Worm (Caenorhabditis elegans): Measurements from ENCODE around the gene T26E4.7.

T26E4.7 gene

DNA sequence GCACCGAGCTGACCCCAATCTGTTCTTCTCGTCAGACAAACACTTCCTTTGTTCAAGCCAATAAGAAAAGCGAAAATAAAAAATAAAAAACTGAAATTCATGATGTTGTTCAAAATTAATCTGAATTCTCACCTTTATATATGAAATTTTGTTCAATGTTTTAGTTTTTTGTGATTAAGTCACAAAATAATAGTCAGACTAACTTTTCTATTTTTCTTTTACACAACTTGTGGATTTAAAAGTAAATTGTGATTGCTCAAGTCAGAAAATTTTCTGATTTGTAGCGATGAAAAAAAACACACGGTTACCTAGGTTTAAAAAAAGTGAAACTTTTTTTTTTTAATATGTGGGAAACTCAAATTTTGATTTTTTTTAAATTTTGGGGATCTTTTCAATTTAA lies 24.4 kb downstream of the T26E4.7 start, which contains the start of gene abf-3:
abf-3 (minus strand) TSS at position 101 of the 400 bp plus-strand sequence.
- TF ChIP-seq jun-1 (tag; optimal IDR thresholded peaks at IDR 0.05), result no peak
- no peak for TF ChIP-seq dmd-8 (GFP tag; IDR thresholded peaks at IDR 0.05)
- peak; percentile 18 for TF ChIP-seq aha-1 (tag)

ce11 chrV:15819983-15820382 lies 26.6 kb downstream of the T26E4.7 start, which contains the start of gene srbc-48:
TSS of gene srbc-48 (plus strand) at chrV:15820283.
- TF ChIP-seq aha-1 (tag) (peak; percentile 36), dmd-8 (GFP tag; IDR thresholded peaks at IDR 0.05) (no peak), cey-2 (tag; optimal IDR thresholded peaks at IDR 0.05; ENCODE audit: borderline replicate concordance, insufficient read depth) (no peak), hmg-1.1 (GFP tag; IDR thresholded peaks at IDR 0.05) (no peak), nhr-10 (tag; optimal IDR thresholded peaks at IDR 0.05) (no peak)

ce11 chrV:15821398-15821797 lies 28.0 kb downstream of the T26E4.7 start, which contains the start of gene srbc-49:
TSS of gene srbc-49 (plus strand) at chrV:15821698.
- TF ChIP-seq lin-39 (tag; optimal IDR thresholded peaks at IDR 0.05) (no peak), hlh-11 (tag; optimal IDR thresholded peaks at IDR 0.05) (no peak), nhr-237 (tag; optimal IDR thresholded peaks at IDR 0.05) (no peak), cey-2 (tag; optimal IDR thresholded peaks at IDR 0.05; ENCODE audit: borderline replicate concordance, insufficient read depth) (no peak), ceh-44 (GFP tag; IDR thresholded peaks at IDR 0.05) (no peak), dpl-1 (GFP tag; optimal IDR thresholded peaks at IDR 0.05) (no peak), nhr-76 (tag; optimal IDR thresholded peaks at IDR 0.05) (no peak), nhr-111 (GFP tag; optimal IDR thresholded peaks at IDR 0.05) (no peak), ceh-82 (tag; optimal IDR thresholded peaks at IDR 0.05) (no peak), unc-62 (GFP tag; optimal IDR thresholded peaks at IDR 0.05 in 1 of 2) (no peak), unc-62 (tag; optimal IDR thresholded peaks at IDR 0.05) (no peak), pqm-1 (tag; optimal IDR thresholded peaks at IDR 0.05) (no peak), tra-1 (GFP tag; IDR thresholded peaks at IDR 0.05) (no peak), madf-9 (GFP tag; conservative IDR thresholded peaks at IDR 0.05) (no peak), saeg-2 (GFP tag; IDR thresholded peaks at IDR 0.05) (no peak), tag-97 (GFP tag; IDR thresholded peaks at IDR 0.05) (no peak)

ce11 chrV:15824866-15825265 lies 31.5 kb downstream of the T26E4.7 start, which contains the start of gene srbc-50:
TSS of gene srbc-50 (minus strand) at chrV:15824966.
- TF ChIP-seq nhr-41 (GFP tag; IDR thresholded peaks at IDR 0.05) (no peak), ztf-7 (tag; optimal IDR thresholded peaks at IDR 0.05) (no peak), lin-13 (GFP tag; optimal IDR thresholded peaks at IDR 0.05) (no peak), nhr-10 (tag; optimal IDR thresholded peaks at IDR 0.05) (no peak), zfp-3 (GFP tag; conservative IDR thresholded peaks at IDR 0.05) (no peak), ceh-20 (GFP tag; IDR thresholded peaks at IDR 0.05) (no peak), ZK337.2 (GFP tag; IDR thresholded peaks at IDR 0.05) (no peak), saeg-2 (GFP tag; IDR thresholded peaks at IDR 0.05) (no peak)

- TF ChIP-seq lin-15B (tag; optimal IDR thresholded peaks at IDR 0.05) (no peak), aha-1 (tag) (peak; percentile 59)
These were observed 32.7 kb downstream of the T26E4.7 start, which contains the start of gene srbc-51 for ce11 chrV:15826110-15826509. TSS of gene srbc-51 (plus strand) at chrV:15826410.

DNA sequence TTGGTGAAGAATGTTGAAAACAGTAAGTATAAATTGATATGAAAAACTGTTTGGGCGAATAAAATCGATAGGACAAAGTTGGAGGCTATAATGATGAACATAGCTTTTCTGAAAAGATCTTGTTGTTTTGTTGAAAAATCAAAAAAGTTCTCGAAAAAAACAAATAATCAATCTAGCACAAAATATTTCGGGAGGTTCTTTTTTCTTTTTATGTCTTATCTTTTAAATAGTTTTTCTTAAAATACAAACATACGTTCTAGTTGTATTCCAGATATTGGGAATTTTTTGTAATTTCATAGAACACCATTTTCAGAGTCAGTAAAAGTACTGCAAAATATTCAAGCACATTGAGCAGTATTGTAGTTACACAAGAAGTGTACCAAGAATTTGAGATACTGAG lies 36.5 kb downstream of the T26E4.7 start, which contains the start of gene srbc-55:
srbc-55 (minus strand) TSS at position 101 of the 400 bp plus-strand sequence.
- TF ChIP-seq T20F7.1 (GFP tag; optimal IDR thresholded peaks at IDR 0.05), result no peak
- no peak for TF ChIP-seq dmd-6 (GFP tag; IDR thresholded peaks at IDR 0.05)
- no peak for TF ChIP-seq tra-1 (GFP tag; IDR thresholded peaks at IDR 0.05)
- no peak for TF ChIP-seq hlh-11 (tag; optimal IDR thresholded peaks at IDR 0.05)
- no peak for TF ChIP-seq zag-1 (tag; optimal IDR thresholded peaks at IDR 0.05)
- no peak for TF ChIP-seq F44E2.7 (GFP tag; IDR thresholded peaks at IDR 0.05)
- TF ChIP-seq egl-27 (tag; optimal IDR thresholded peaks at IDR 0.05), result no peak
- no peak for TF ChIP-seq ceh-32 (tag; optimal IDR thresholded peaks at IDR 0.05; ENCODE audit: poor library complexity)
- TF ChIP-seq daf-19 (GFP tag; conservative IDR thresholded peaks at IDR 0.05), result no peak
- TF ChIP-seq fkh-10 (GFP tag; optimal IDR thresholded peaks at IDR 0.05), result no peak
- TF ChIP-seq nhr-41 (GFP tag; IDR thresholded peaks at IDR 0.05), result no peak
- TF ChIP-seq nhr-10 (tag; optimal IDR thresholded peaks at IDR 0.05), result no peak
- no peak for TF ChIP-seq daf-16 (GFP tag; optimal IDR thresholded peaks at IDR 0.05)
- TF ChIP-seq daf-16 (tag; optimal IDR thresholded peaks at IDR 0.05), result no peak
- TF ChIP-seq Y5F2A.4 (GFP tag; optimal IDR thresholded peaks at IDR 0.05), result no peak
- TF ChIP-seq nhr-6 (tag; optimal IDR thresholded peaks at IDR 0.05), result no peak
- TF ChIP-seq mdt-29 (GFP tag; IDR thresholded peaks at IDR 0.05), result no peak
- no peak for TF ChIP-seq ceh-44 (GFP tag; IDR thresholded peaks at IDR 0.05)
- no peak for TF ChIP-seq ztf-7 (tag; optimal IDR thresholded peaks at IDR 0.05)
- no peak for TF ChIP-seq zip-2 (tag; optimal IDR thresholded peaks at IDR 0.05)

All from whole organism, L4 larva.